Worm (Caenorhabditis elegans): ENCODE results near the gene tbx-34.

tbx-34 gene

ce11 chrIII:11251718-11252441 lies 33.8 kb upstream of the tbx-34 start, which contains the start of gene Y47D3A.32:
Y47D3A.32 (plus strand) TSS chrIII:11252391.
- TF ChIP-seq cebp-1 (GFP tag; IDR thresholded peaks at IDR 0.05) (no peak), cebp-1 (tag; optimal IDR thresholded peaks at IDR 0.05) (peak; percentile 61), athp-1 (tag; optimal IDR thresholded peaks at IDR 0.05) (peak; percentile 11), F52B5.7 (tag; optimal IDR thresholded peaks at IDR 0.05) (peak; percentile 44), gei-17 (GFP tag; optimal IDR thresholded peaks at IDR 0.05) (no peak), hsf-1 (GFP tag; IDR thresholded peaks at IDR 0.05) (peak; percentile 55; the same call in 1 of the 2 replicates), cebp-2 (GFP tag; IDR thresholded peaks at IDR 0.05) (peak; percentile 86; the same call in 1 of the 2 replicates), B0336.3 (GFP tag; IDR thresholded peaks at IDR 0.05) (peak; percentile 59), nfyb-1 (GFP tag; IDR thresholded peaks at IDR 0.05) (peak; percentile 78), pbrm-1 (GFP tag; IDR thresholded peaks at IDR 0.05) (peak; percentile 33; the same call in 1 of the 2 replicates), tbx-9 (tag; optimal IDR thresholded peaks at IDR 0.05; ENCODE audit: borderline replicate concordance) (no peak), dpl-1 (GFP tag; optimal IDR thresholded peaks at IDR 0.05) (no peak), Y56A3A.18 (GFP tag; IDR thresholded peaks at IDR 0.05) (peak; percentile 76), ztf-25 (GFP tag; IDR thresholded peaks at IDR 0.05) (peak; percentile 59; the same call in 1 of the 2 replicates), Y53G8AR.9 (GFP tag; conservative IDR thresholded peaks at IDR 0.05) (peak; percentile 34; the same call in 1 of the 2 replicates), aptf-2 (GFP tag; conservative IDR thresholded peaks at IDR 0.05) (no peak), mcd-1 (GFP tag; IDR thresholded peaks at IDR 0.05) (no peak), him-1 (tag; optimal IDR thresholded peaks at IDR 0.05) (no peak), F49E8.2 (tag; optimal IDR thresholded peaks at IDR 0.05; ENCODE audit: insufficient read depth) (no peak), K11D2.4 (GFP tag; IDR thresholded peaks at IDR 0.05) (no peak), attf-3 (GFP tag; conservative IDR thresholded peaks at IDR 0.05) (no peak), nhr-179 (tag; optimal IDR thresholded peaks at IDR 0.05) (no peak), dpff-1 (tag; optimal IDR thresholded peaks at IDR 0.05) (peak; percentile 65), Y95B8A.8 (GFP tag; IDR thresholded peaks at IDR 0.05) (peak; percentile 53; the same call in 1 of the 2 replicates), lin-35 (GFP tag; optimal IDR thresholded peaks at IDR 0.05) (peak in 1 of 3 experiments; percentile 12), attf-5 (GFP tag; optimal IDR thresholded peaks at IDR 0.05) (peak; percentile 36), chd-7 (tag; optimal IDR thresholded peaks at IDR 0.05) (peak; percentile 56), rec-8 (tag; optimal IDR thresholded peaks at IDR 0.05) (no peak), tbp1 (GFP tag; optimal IDR thresholded peaks at IDR 0.05) (peak; percentile 4)

ce11 chrIII:11248897-11249296 lies 30.8 kb upstream of the tbx-34 start:
- TF ChIP-seq pha-4 (tag; optimal IDR thresholded peaks at IDR 0.05) (no peak), ceh-40 (GFP tag; IDR thresholded peaks at IDR 0.05) (0 out of 2 replicates have a peak, but pooled peaks have one; percentile 28)

ce11 chrIII:11246588-11246987 lies 28.5 kb upstream of the tbx-34 start:
- no peak for TF ChIP-seq madf-10 (tag; optimal IDR thresholded peaks at IDR 0.05)
- no peak for TF ChIP-seq hmg-1.2 (GFP tag; IDR thresholded peaks at IDR 0.05)
- no peak for TF ChIP-seq rpc-1 (optimal IDR thresholded peaks at IDR 0.05)
- no peak for TF ChIP-seq rpc-1 (tag; optimal IDR thresholded peaks at IDR 0.05)
- no peak for TF ChIP-seq Y95B8A.8 (GFP tag; IDR thresholded peaks at IDR 0.05)
- TF ChIP-seq ceh-58 (GFP tag; IDR thresholded peaks at IDR 0.05), result 0 out of 2 replicates have a peak, but pooled peaks have one; percentile 63
- TF ChIP-seq sdz-38 (tag; optimal IDR thresholded peaks at IDR 0.05), result no peak
- no peak for TF ChIP-seq F10E7.11 (tag; optimal IDR thresholded peaks at IDR 0.05)
- TF ChIP-seq cebp-1 (GFP tag; IDR thresholded peaks at IDR 0.05), result no peak
- peak; percentile 38 for TF ChIP-seq cebp-1 (tag; optimal IDR thresholded peaks at IDR 0.05)
- no peak for TF ChIP-seq ets-4 (GFP tag; optimal IDR thresholded peaks at IDR 0.05)
- TF ChIP-seq ekl-4 (GFP tag; IDR thresholded peaks at IDR 0.05), result 0 out of 2 replicates have a peak, but pooled peaks have one; percentile 22
- no peak for TF ChIP-seq rcor-1 (GFP tag; IDR thresholded peaks at IDR 0.05)
- TF ChIP-seq Y53G8AR.9 (GFP tag; conservative IDR thresholded peaks at IDR 0.05), result no peak
- TF ChIP-seq ama-1 (optimal IDR thresholded peaks at IDR 0.05), result no peak
- TF ChIP-seq ama-1 (GFP tag; optimal IDR thresholded peaks at IDR 0.05), result no peak
- peak; percentile 86 for TF ChIP-seq B0336.3 (GFP tag; IDR thresholded peaks at IDR 0.05)
- TF ChIP-seq ceh-79 (tag; optimal IDR thresholded peaks at IDR 0.05), result peak; percentile 26
